Worm (Caenorhabditis elegans) whole organism, late embryonic: ENCODE measurements around the gene tbx-35.

ENCODE experiments used
- ama-1 ChIP-seq: fragments of 150-350 bp; optimal IDR thresholded peaks from 2 replicates; lab custom pipeline; 2014
- ceh-48 ChIP-seq: sonication (generic microtip); optimal IDR thresholded peaks from 2 replicates; lab custom pipeline; 2016; ENCODE audit warnings: missing genetic modification characterization, inconsistent platforms, missing compliant biosample characterization
- dmd-4 ChIP-seq: sonication (generic microtip); optimal IDR thresholded peaks from 2 replicates; lab custom pipeline; 2016; ENCODE audit warnings: borderline replicate concordance, missing genetic modification characterization, missing compliant biosample characterization
- dve-1 ChIP-seq: sonication (generic microtip); optimal IDR thresholded peaks from 2 replicates; lab custom pipeline; 2017; ENCODE audit warnings: antibody characterized with exemption, mild to moderate bottlenecking, missing genetic modification characterization, missing compliant biosample characterization
- fax-1 ChIP-seq: sonication (generic microtip); optimal IDR thresholded peaks from 2 replicates; lab custom pipeline; 2016; ENCODE audit warnings: missing genotype, missing genetic modification characterization, missing compliant biosample characterization
- hlh-8 ChIP-seq: sonication (generic microtip); optimal IDR thresholded peaks from 2 replicates; lab custom pipeline; 2016; ENCODE audit warnings: missing genotype, missing genetic modification characterization, missing compliant biosample characterization
- madf-2 ChIP-seq: sonication (generic microtip); optimal IDR thresholded peaks from 2 replicates; lab custom pipeline; 2017; ENCODE audit warnings: missing genetic modification characterization, missing compliant biosample characterization
- nhr-11 ChIP-seq: fragments of 150-350 bp; optimal IDR thresholded peaks from 2 replicates; lab custom pipeline; 2014; ENCODE audit warnings: missing biosample characterization, missing genetic modification characterization
- odd-2 ChIP-seq: sonication (generic microtip); optimal IDR thresholded peaks from 2 replicates; lab custom pipeline; 2017; ENCODE audit warnings: antibody characterized with exemption, mild to moderate bottlenecking, missing genetic modification characterization, missing compliant biosample characterization
- pros-1 ChIP-seq: fragments of 150-350 bp; optimal IDR thresholded peaks from 2 replicates; lab custom pipeline; 2014; ENCODE audit warnings: missing biosample characterization, missing genetic modification reagents, missing genetic modification characterization
- rnt-1 ChIP-seq: sonication (generic microtip); optimal IDR thresholded peaks from 2 replicates; lab custom pipeline; 2016; ENCODE audit warnings: missing genetic modification characterization, missing compliant biosample characterization
- unc-42 ChIP-seq: sonication (generic microtip); optimal IDR thresholded peaks from 2 replicates; lab custom pipeline; 2016; ENCODE audit warnings: missing genotype, missing genetic modification characterization, missing compliant biosample characterization

DNA sequence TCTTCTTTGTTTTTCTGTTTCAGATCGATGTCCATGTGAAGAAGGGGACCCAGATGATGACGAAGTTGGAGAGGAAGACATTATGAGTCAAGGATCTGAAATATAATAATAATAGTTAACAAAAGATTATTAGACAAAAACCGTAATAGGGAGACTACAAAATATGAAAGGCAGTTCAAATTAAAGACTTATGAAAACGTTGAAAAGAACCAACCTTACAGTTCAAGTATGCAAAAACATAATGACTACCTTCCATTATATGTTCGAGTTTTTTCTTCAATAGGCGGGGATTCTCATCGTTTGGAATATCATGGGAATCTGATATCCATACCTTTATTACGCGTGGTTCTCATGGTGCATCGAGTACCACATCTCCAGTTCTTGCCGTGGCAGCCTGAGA, 8.4 kb upstream of the tbx-35 start, which contains the start of gene hlh-26:
- TF ChIP-seq hlh-8 (tag; lab: Kevin White, UChicago) (no peak), odd-2 (tag; lab: Kevin White, UChicago) (no peak), nhr-11 (tag; lab: Kevin White, UChicago) (no peak), unc-42 (tag; lab: Kevin White, UChicago) (no peak), dmd-4 (tag; lab: Kevin White, UChicago) (no peak), ama-1 (lab: Kevin White, UChicago) (no peak), fax-1 (tag; lab: Kevin White, UChicago) (no peak), ceh-48 (tag; lab: Kevin White, UChicago) (no peak), rnt-1 (tag; lab: Kevin White, UChicago) (no peak), dve-1 (tag; lab: Kevin White, UChicago) (no peak), madf-2 (tag; lab: Kevin White, UChicago) (no peak), pros-1 (tag; lab: Kevin White, UChicago) (no peak)
